Worm (Caenorhabditis elegans): Measurements from ENCODE around the gene ZK1240.3.

ZK1240.3 gene

ce11 chrII:2306741-2307140 is 13.4 kb upstream of the ZK1240.3 start, which contains the start of gene B0281.3:
Gene B0281.3 (plus strand): TSS chrII:2307041.
- TF ChIP-seq unc-86 (tag; optimal IDR thresholded peaks at IDR 0.05) (no peak), rnt-1 (tag; optimal IDR thresholded peaks at IDR 0.05) (no peak), fkh-10 (GFP tag; optimal IDR thresholded peaks at IDR 0.05) (no peak), ahr-1 (tag; optimal IDR thresholded peaks at IDR 0.05) (no peak), lim-6 (tag; optimal IDR thresholded peaks at IDR 0.05) (no peak), tbx-2 (tag; optimal IDR thresholded peaks at IDR 0.05) (no peak), pha-4 (tag; optimal IDR thresholded peaks at IDR 0.05) (no peak), pag-3 (tag; optimal IDR thresholded peaks at IDR 0.05; ENCODE audit: borderline replicate concordance) (no peak), odd-2 (tag; optimal IDR thresholded peaks at IDR 0.05) (no peak)

DNA sequence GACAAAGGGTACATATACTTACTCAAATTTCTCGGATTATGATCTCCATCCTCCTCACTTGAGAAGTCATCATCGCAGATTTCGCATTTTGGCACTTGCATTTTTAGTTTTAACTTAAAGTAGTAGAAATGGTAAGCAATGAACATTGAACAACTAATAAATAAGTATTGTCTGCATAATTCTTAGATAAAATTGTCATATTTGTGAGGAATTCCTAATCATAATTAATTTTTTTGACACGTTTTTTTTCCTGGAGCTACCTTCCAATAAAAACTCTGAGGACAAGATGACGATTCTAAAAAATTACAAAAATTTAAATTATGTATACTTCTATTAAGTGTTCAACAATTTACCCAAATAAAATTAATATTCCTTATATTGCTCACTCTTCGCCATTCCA is 7.4 kb upstream of the ZK1240.3 start, which contains the start of the genes trim-21 and B0281.1:
TSS of gene trim-21 (minus strand) at position 101 of the 400 bp plus-strand sequence.
TSS of gene B0281.1 (plus strand) at position 321 of the 400 bp plus-strand sequence.
- TF ChIP-seq C38D4.7 (GFP tag; optimal IDR thresholded peaks at IDR 0.05) = no peak
- TF ChIP-seq pat-9 (tag; optimal IDR thresholded peaks at IDR 0.05) = no peak
- no peak for TF ChIP-seq lin-11 (tag; optimal IDR thresholded peaks at IDR 0.05)
- no peak for TF ChIP-seq dve-1 (tag; optimal IDR thresholded peaks at IDR 0.05)
- no peak for TF ChIP-seq sox-2 (GFP tag; IDR thresholded peaks at IDR 0.05)
- no peak for TF ChIP-seq ceh-31 (tag; optimal IDR thresholded peaks at IDR 0.05)
- no peak for TF ChIP-seq ztf-16 (tag; optimal IDR thresholded peaks at IDR 0.05)
- TF ChIP-seq sox-4 (tag; optimal IDR thresholded peaks at IDR 0.05) = no peak

DNA sequence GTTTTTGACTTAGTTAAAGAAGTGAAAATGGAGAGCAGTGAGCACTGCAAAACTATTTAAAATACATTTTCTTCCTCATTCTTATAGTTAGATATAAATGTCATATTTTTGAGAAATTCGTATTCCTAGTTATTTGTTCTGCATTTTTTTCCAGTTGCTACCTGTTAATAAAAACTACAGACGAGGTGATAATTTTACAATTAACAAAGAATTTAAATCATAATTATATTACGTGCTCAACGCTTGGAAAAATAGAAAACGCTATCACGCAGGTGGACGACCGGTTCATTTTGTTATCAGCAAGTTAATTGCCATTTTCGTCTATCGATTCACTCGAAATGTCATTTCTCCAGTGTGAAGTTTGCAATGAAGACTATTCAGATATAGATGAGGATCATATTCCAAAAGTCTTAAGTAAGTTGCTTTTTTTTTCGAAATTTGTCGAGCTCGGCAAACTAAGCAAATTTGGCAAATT is 2.2 kb upstream of the ZK1240.3 start, which contains the start of the genes ZK1240.5 and ZK1240.9:
TSS of gene ZK1240.5 (minus strand) at position 51 of the 475 bp plus-strand sequence.
TSS of gene ZK1240.9 (plus strand) at position 307 of the 475 bp plus-strand sequence.
- no peak for TF ChIP-seq hlh-30 (tag; optimal IDR thresholded peaks at IDR 0.05; ENCODE audit: insufficient read depth)
- TF ChIP-seq fkh-10 (GFP tag; optimal IDR thresholded peaks at IDR 0.05) = no peak
- TF ChIP-seq elt-4 (tag; optimal IDR thresholded peaks at IDR 0.05) = no peak

ce11 chrII:2322857-2323518 is 2.9 kb downstream of the ZK1240.3 start, which contains the start of the genes ZK1240.6 and ZK1240.2:
Gene ZK1240.6 (minus strand): TSS chrII:2322907.
Gene ZK1240.2 (plus strand): TSS chrII:2323376.
- TF ChIP-seq hlh-8 (tag; optimal IDR thresholded peaks at IDR 0.05) (no peak), npax-4 (tag; optimal IDR thresholded peaks at IDR 0.05) (no peak), ets-4 (tag; optimal IDR thresholded peaks at IDR 0.05) (no peak), ceh-30 (tag; optimal IDR thresholded peaks at IDR 0.05) (no peak), Y22D7AL.16 (tag; optimal IDR thresholded peaks at IDR 0.05) (no peak), elt-2 (tag; optimal IDR thresholded peaks at IDR 0.05) (no peak), pat-9 (tag; optimal IDR thresholded peaks at IDR 0.05) (no peak), ceh-31 (tag; optimal IDR thresholded peaks at IDR 0.05) (no peak), lim-6 (tag; optimal IDR thresholded peaks at IDR 0.05) (no peak)

DNA sequence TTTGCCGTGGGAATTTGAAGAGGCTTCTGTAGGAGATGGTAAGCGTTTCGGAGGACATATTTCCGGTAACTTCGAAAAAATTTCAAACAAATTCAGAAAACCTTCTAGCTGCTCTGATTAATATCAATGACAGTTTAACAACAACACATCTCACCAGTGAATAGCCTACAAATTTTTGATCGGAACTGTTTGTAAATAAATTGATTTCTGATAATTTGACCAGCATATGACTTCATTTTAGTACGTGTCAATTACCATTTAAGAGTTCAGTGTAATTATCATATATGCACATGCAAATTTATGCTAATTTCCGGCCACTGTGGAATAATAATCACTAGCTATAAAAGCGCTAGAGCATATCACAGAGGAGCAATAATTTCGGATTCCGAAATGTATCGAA is 4.8 kb downstream of the ZK1240.3 start, which contains the start of gene ZK1240.11:
TSS of gene ZK1240.11 (plus strand) at position 301 of the 400 bp plus-strand sequence.
- no peak for TF ChIP-seq pha-4 (tag; optimal IDR thresholded peaks at IDR 0.05)
- TF ChIP-seq ztf-16 (tag; optimal IDR thresholded peaks at IDR 0.05) = no peak
- TF ChIP-seq ref-2 (tag; optimal IDR thresholded peaks at IDR 0.05) = no peak
- TF ChIP-seq ceh-19 (GFP tag; optimal IDR thresholded peaks at IDR 0.05) = no peak
- TF ChIP-seq ceh-30 (tag; optimal IDR thresholded peaks at IDR 0.05) = no peak
- no peak for TF ChIP-seq hlh-30 (tag; optimal IDR thresholded peaks at IDR 0.05; ENCODE audit: insufficient read depth)
- no peak for TF ChIP-seq mec-3 (tag; optimal IDR thresholded peaks at IDR 0.05; ENCODE audit: borderline replicate concordance)

ce11 chrII:2328963-2329442 is 8.9 kb downstream of the ZK1240.3 start, which contains the start of the genes ZK1240.8 and ZK1240.1:
Gene ZK1240.8 (minus strand): TSS chrII:2329063.
Gene ZK1240.1 (plus strand): TSS chrII:2329392.
- TF ChIP-seq lin-11 (tag; optimal IDR thresholded peaks at IDR 0.05) (no peak), ceh-19 (GFP tag; optimal IDR thresholded peaks at IDR 0.05) (no peak), unc-86 (tag; optimal IDR thresholded peaks at IDR 0.05) (no peak), syd-9 (tag; optimal IDR thresholded peaks at IDR 0.05) (no peak), dve-1 (tag; optimal IDR thresholded peaks at IDR 0.05) (no peak), ceh-34 (tag; optimal IDR thresholded peaks at IDR 0.05) (no peak), hlh-30 (tag; optimal IDR thresholded peaks at IDR 0.05; ENCODE audit: insufficient read depth) (no peak), pag-3 (tag; optimal IDR thresholded peaks at IDR 0.05; ENCODE audit: borderline replicate concordance) (no peak), ceh-24 (tag; optimal IDR thresholded peaks at IDR 0.05) (no peak), pat-9 (tag; optimal IDR thresholded peaks at IDR 0.05) (no peak), ceh-2 (tag; optimal IDR thresholded peaks at IDR 0.05) (no peak)
